3 worm cellular contexts compared by ENCODE assay signal in the genomic region with DNA sequence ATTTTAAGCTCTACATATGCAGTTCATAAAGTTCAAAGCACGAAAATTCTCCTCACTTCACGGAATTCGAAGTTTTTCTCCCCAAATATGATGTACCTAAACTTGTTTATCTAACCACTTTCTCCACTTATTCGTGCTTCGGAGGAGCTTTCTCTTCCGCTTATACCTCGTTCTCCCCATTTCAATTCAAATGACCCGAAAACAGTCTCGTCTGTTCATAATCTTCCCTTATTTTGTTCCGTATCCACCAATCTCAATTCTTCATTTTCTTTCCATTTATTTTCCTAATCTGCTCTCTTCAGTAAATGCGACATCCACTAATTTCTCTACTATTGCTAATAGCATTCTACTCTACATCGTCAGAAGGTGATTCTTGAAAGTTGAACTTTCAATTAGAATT.
A peak's percentile ranks its signal among the peaks of the same experiment; 100 is the strongest.
TF ChIP-seq lines count a peak whose summit lies in the region.

A gene (plus strand): TSS at position 301 of the 400 bp plus-strand sequence.

TF ChIP-seq in whole organism, L1 larva, 84 proteins besides CTCF, POLR2A, EP300 and RAD21:
- TF ChIP-seq lsy-2 (tag; optimal IDR thresholded peaks at IDR 0.05; lab: Kevin White, UChicago) (no peak), blmp-1 (tag; optimal IDR thresholded peaks at IDR 0.05; lab: Kevin White, UChicago) (peak; percentile 22), unc-62 (GFP tag; optimal IDR thresholded peaks at IDR 0.05; lab: Kevin White, UChicago) (no peak), fkh-8 (tag; optimal IDR thresholded peaks at IDR 0.05; lab: Kevin White, UChicago) (no peak), nhr-12 (tag; optimal IDR thresholded peaks at IDR 0.05; lab: Kevin White, UChicago) (no peak)

TF ChIP-seq in whole organism, L4 larva, 104 proteins besides CTCF, POLR2A, EP300 and RAD21:
- peak; percentile 12 for TF ChIP-seq nhr-25 (tag; optimal IDR thresholded peaks at IDR 0.05; lab: Kevin White, UChicago; ENCODE audit: borderline replicate concordance, insufficient read depth)
- TF ChIP-seq mes-2 (tag; optimal IDR thresholded peaks at IDR 0.05; lab: Kevin White, UChicago; ENCODE audit: poor library complexity, severe bottlenecking) = no peak

TF ChIP-seq in whole organism, mixed stage, embryonic, 35 proteins besides CTCF, POLR2A, EP300 and RAD21:
- TF ChIP-seq unc-39 (tag; optimal IDR thresholded peaks at IDR 0.05; lab: Kevin White, UChicago) (no peak), blmp-1 (tag; optimal IDR thresholded peaks at IDR 0.05; lab: Kevin White, UChicago) (peak; percentile 27), ceh-39 (tag; optimal IDR thresholded peaks at IDR 0.05; lab: Kevin White, UChicago) (no peak), lin-32 (GFP tag; optimal IDR thresholded peaks at IDR 0.05; lab: Kevin White, UChicago) (no peak), tbx-8 (GFP tag; optimal IDR thresholded peaks at IDR 0.05; lab: Kevin White, UChicago) (no peak), unc-62 (GFP tag; optimal IDR thresholded peaks at IDR 0.05; lab: Kevin White, UChicago) (no peak), sem-2 (GFP tag; optimal IDR thresholded peaks at IDR 0.05; lab: Kevin White, UChicago) (no peak), elt-3 (tag; optimal IDR thresholded peaks at IDR 0.05; lab: Kevin White, UChicago) (no peak)
TF ChIP-seq in whole organism, mixed stage, embryonic: peak in this region for 1.
